Worm (Caenorhabditis elegans): Measurements from ENCODE around the gene E01G4.3.
A peak's percentile ranks its signal among the peaks of the same experiment; 100 is the strongest.

Gene E01G4.3

ce11 chrII:13460592-13461395 lies 8.6 kb downstream of the E01G4.3 start, which contains the start of gene pqn-27 (continued):
- TF ChIP-seq rbr-2 (tag; optimal IDR thresholded peaks at IDR 0.05) (peak; percentile 57), nhr-41 (GFP tag; IDR thresholded peaks at IDR 0.05) (0 out of 2 replicates have a peak, but pooled peaks have one; percentile 22), nhr-11 (tag; optimal IDR thresholded peaks at IDR 0.05) (peak; percentile 41), saeg-2 (GFP tag; IDR thresholded peaks at IDR 0.05) (peak; percentile 68), duxl-1 (tag; optimal IDR thresholded peaks at IDR 0.05; ENCODE audit: poor library complexity) (no peak), ceh-44 (GFP tag; IDR thresholded peaks at IDR 0.05) (no peak), Y105C5A.15 (GFP tag; IDR thresholded peaks at IDR 0.05) (no peak), lin-39 (tag; optimal IDR thresholded peaks at IDR 0.05) (no peak), lim-7 (GFP tag; IDR thresholded peaks at IDR 0.05) (no peak), nhr-25 (tag; optimal IDR thresholded peaks at IDR 0.05; ENCODE audit: borderline replicate concordance, insufficient read depth) (peak; percentile 13), unc-39 (tag; optimal IDR thresholded peaks at IDR 0.05) (no peak), fkh-10 (GFP tag; optimal IDR thresholded peaks at IDR 0.05) (no peak), R02D3.7 (tag; optimal IDR thresholded peaks at IDR 0.05) (no peak), F10B5.3 (tag; optimal IDR thresholded peaks at IDR 0.05) (no peak), vab-7 (GFP tag; IDR thresholded peaks at IDR 0.05) (0 out of 2 replicates have a peak, but pooled peaks have one; percentile 20)

- TF ChIP-seq zip-11 (GFP tag; IDR thresholded peaks at IDR 0.05) = no peak
- peak; percentile 42 for TF ChIP-seq lin-13 (GFP tag; optimal IDR thresholded peaks at IDR 0.05)
- TF ChIP-seq dmd-6 (GFP tag; IDR thresholded peaks at IDR 0.05) = peak; percentile 41; the same call in 1 of the 2 replicates
- TF ChIP-seq zip-2 (tag; optimal IDR thresholded peaks at IDR 0.05) = no peak
- TF ChIP-seq ceh-32 (tag; optimal IDR thresholded peaks at IDR 0.05; ENCODE audit: poor library complexity) = no peak
- no peak for TF ChIP-seq tra-1 (GFP tag; IDR thresholded peaks at IDR 0.05)
- no peak for TF ChIP-seq dpl-1 (GFP tag; optimal IDR thresholded peaks at IDR 0.05)
- TF ChIP-seq lin-38 (GFP tag; IDR thresholded peaks at IDR 0.05) = no peak
- no peak for TF ChIP-seq lir-3 (tag; optimal IDR thresholded peaks at IDR 0.05)
- TF ChIP-seq F10B5.3 (tag; optimal IDR thresholded peaks at IDR 0.05) = no peak
- peak; percentile 75 for TF ChIP-seq hlh-11 (tag; optimal IDR thresholded peaks at IDR 0.05)
- TF ChIP-seq unc-39 (tag; optimal IDR thresholded peaks at IDR 0.05) = no peak
- peak; percentile 34 for TF ChIP-seq dve-1 (tag; optimal IDR thresholded peaks at IDR 0.05; ENCODE audit: insufficient read depth)
- TF ChIP-seq ceh-28 (tag; optimal IDR thresholded peaks at IDR 0.05) = no peak
- TF ChIP-seq F37D6.2 (tag; optimal IDR thresholded peaks at IDR 0.05) = no peak
- no peak for TF ChIP-seq ztf-7 (tag; optimal IDR thresholded peaks at IDR 0.05)
- TF ChIP-seq cey-2 (tag; optimal IDR thresholded peaks at IDR 0.05; ENCODE audit: borderline replicate concordance, insufficient read depth) = no peak
- TF ChIP-seq mdl-1 (tag; optimal IDR thresholded peaks at IDR 0.05) = no peak
- TF ChIP-seq ceh-82 (tag; optimal IDR thresholded peaks at IDR 0.05) = no peak
- peak; percentile 38 for TF ChIP-seq mxl-3 (GFP tag; optimal IDR thresholded peaks at IDR 0.05)
- TF ChIP-seq mes-2 (tag; optimal IDR thresholded peaks at IDR 0.05; ENCODE audit: poor library complexity, severe bottlenecking) = peak; percentile 28
- no peak for TF ChIP-seq R02D3.7 (tag; optimal IDR thresholded peaks at IDR 0.05)
- no peak for TF ChIP-seq madf-9 (GFP tag; conservative IDR thresholded peaks at IDR 0.05)
- TF ChIP-seq snpc-1.2 (GFP tag; IDR thresholded peaks at IDR 0.05) = no peak
- no peak for TF ChIP-seq rbr-2 (tag; optimal IDR thresholded peaks at IDR 0.05)
- no peak for TF ChIP-seq egl-43 (GFP tag; IDR thresholded peaks at IDR 0.05)
- TF ChIP-seq arid-1 (GFP tag; conservative IDR thresholded peaks at IDR 0.05) = no peak
- peak; percentile 66 for TF ChIP-seq set-16 (GFP tag; IDR thresholded peaks at IDR 0.05)
- TF ChIP-seq Y48G9A.11 (GFP tag; IDR thresholded peaks at IDR 0.05) = no peak
- no peak for TF ChIP-seq daf-19 (GFP tag; conservative IDR thresholded peaks at IDR 0.05)
- no peak for TF ChIP-seq zag-1 (tag; optimal IDR thresholded peaks at IDR 0.05)
- no peak for TF ChIP-seq duxl-1 (tag; optimal IDR thresholded peaks at IDR 0.05; ENCODE audit: poor library complexity)
- TF ChIP-seq nhr-11 (tag; optimal IDR thresholded peaks at IDR 0.05) = no peak
- TF ChIP-seq pqm-1 (tag; optimal IDR thresholded peaks at IDR 0.05) = no peak
- TF ChIP-seq nhr-25 (tag; optimal IDR thresholded peaks at IDR 0.05; ENCODE audit: borderline replicate concordance, insufficient read depth) = no peak
- no peak for TF ChIP-seq ZK337.2 (GFP tag; IDR thresholded peaks at IDR 0.05)
- peak; percentile 59; the same call in 1 of the 2 replicates for TF ChIP-seq hmg-1.1 (GFP tag; IDR thresholded peaks at IDR 0.05)
- TF ChIP-seq gei-8 (GFP tag; optimal IDR thresholded peaks at IDR 0.05) = no peak
Observed at ce11 chrII:13456622-13457021, 12.8 kb downstream of the E01G4.3 start.
